Fruit fly (Drosophila melanogaster) whole organism: ENCODE data around the gene Ndae1.

ENCODE experiments used
- EcR ChIP-seq, 2 experiments: fragments of >200 bp; optimal IDR thresholded peaks; 2 replicates each; lab custom pipeline; 2017; ENCODE audit warnings: missing biosample characterization in 2 of 2, missing genetic modification characterization in 2 of 2, missing genetic modification reagents in 2 of 2
- usp ChIP-seq: fragments of >200 bp; optimal IDR thresholded peaks from 2 replicates; lab custom pipeline; 2017; ENCODE audit warnings: missing biosample characterization, missing genetic modification characterization, mixed read lengths

DNA sequence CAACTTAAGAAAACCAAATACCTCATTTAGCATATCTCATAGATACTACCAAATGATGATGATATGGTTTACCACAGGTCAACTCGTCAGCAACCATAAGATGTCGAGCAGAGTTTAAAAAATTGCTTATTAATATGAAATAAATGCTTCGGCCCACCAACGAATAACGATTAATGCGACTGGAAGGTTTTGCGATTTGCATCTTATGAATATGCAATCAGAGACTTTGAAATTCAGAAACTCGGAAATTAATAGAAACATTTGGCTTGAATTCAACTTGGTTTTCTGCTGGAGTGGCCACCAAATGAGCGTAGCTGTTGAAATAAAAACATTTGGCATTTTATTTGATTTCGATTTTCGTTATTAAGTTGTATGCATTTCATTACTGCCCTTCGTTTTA is 35.6 kb upstream of the Ndae1 start:
- TF ChIP-seq EcR (GFP tag; optimal IDR thresholded peaks at IDR 0.05; lab: Kevin White, UChicago) (no peak), usp (GFP tag; lab: Kevin White, UChicago) (no peak)
